Fruit fly (Drosophila melanogaster): ENCODE results near the gene hzg.

hzg gene

DNA sequence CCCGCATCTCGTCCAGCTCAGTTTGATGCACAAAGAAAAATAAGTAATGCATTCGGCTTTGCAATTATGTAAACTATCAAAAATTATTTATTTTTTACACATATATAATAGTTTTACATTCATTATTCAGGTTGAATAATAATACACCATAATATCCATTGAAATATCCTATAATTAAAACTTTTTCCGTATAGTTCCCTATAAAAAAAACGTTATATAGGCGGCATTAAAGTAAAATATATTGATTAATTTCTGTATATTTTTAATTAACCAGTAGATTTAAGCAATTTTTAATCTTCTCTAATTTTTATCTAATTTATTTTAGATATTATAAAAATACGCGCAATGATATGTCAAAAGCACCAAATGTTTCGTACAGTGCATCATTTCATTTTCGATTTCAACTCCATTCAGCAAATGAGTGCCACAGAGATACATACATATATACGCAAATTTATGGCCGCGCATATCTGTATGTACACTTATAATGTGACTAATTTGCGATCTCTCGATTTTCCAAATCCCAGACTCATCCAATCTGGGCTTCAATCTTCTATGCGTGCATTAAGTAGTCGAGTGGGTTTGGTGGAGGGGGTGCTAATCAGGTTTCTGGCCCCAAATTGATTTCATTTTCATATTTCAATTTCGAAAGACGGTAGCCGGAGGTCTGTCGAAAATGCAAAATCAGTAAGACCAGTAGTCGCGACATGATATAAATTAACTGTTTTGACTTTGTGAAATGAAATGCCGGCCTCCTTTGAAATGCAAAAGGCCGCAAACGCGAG, 8.9 kb upstream of the hzg start (continued):
- TF ChIP-seq CG4360 (GFP tag; IDR thresholded peaks at IDR 0.05) (no peak), CG1792 (GFP tag; optimal IDR thresholded peaks at IDR 0.05) (no peak), CG33557 (GFP tag; optimal IDR thresholded peaks at IDR 0.05) (peak; percentile 22), Ets97D (GFP tag; optimal IDR thresholded peaks at IDR 0.05) (no peak), CG8359 (GFP tag; optimal IDR thresholded peaks at IDR 0.05; ENCODE audit: borderline replicate concordance) (no peak), CG6791 (GFP tag; IDR thresholded peaks at IDR 0.05; ENCODE audit: partially characterized antibody) (no peak), CG34224 (GFP tag; IDR thresholded peaks at IDR 0.05; ENCODE audit: partially characterized antibody) (no peak), Rx (GFP tag; IDR thresholded peaks at IDR 0.05) (no peak), D19A (tag; optimal IDR thresholded peaks at IDR 0.05) (peak; percentile 10), croc (GFP tag; conservative IDR thresholded peaks at IDR 0.05) (no peak), crc (GFP tag; optimal IDR thresholded peaks at IDR 0.05) (no peak), ind (GFP tag; optimal IDR thresholded peaks at IDR 0.05) (no peak), Sin3A (optimal IDR thresholded peaks at IDR 0.05) (no peak), CG2712 (tag; optimal IDR thresholded peaks at IDR 0.05) (peak; percentile 70), CG15269 (tag; optimal IDR thresholded peaks at IDR 0.05) (peak; percentile 42), CG5245 (GFP tag; optimal IDR thresholded peaks at IDR 0.05) (no peak)

DNA sequence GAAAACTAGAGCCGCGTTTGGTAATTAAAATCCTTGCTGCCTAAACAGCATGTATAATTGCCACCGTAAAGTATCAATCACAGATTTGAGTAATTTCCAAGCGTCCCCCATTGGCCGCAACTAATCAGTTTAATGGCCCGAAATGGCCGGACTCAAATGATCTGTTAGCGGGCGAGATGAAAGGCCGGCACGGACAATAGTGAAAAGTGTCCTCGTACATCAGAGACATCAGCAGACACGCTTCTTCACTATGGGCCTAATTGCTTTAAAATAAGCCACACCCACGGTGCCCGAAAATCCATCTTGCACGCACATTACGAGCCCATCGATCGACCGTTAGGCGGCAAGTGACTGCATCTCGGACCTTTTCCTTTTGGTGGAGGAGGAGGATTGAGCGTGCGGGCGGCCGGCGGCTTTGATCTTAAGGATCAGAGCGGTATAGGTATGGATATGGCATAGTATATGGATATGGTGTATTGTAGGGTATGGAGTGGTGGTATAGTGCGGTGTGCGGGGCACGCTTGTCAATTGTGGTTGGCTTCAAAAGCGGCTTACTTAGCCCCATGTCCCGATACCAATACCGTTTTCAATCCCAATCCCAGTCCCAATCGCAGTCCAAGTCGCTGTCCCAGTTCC, 7.9 kb upstream of the hzg start:
- TF ChIP-seq CG12942 (GFP tag; optimal IDR thresholded peaks at IDR 0.05) (no peak), zen (tag; optimal IDR thresholded peaks at IDR 0.05) (peak; percentile 95), prd (optimal IDR thresholded peaks at IDR 0.05) (no peak), prd (GFP tag; IDR thresholded peaks at IDR 0.05) (peak; percentile 63; the same call in 2 of the 3 replicates), gsb-n (tag; optimal IDR thresholded peaks at IDR 0.05) (peak; percentile 42), CG2199 (GFP tag; IDR thresholded peaks at IDR 0.05) (peak; percentile 69; the same call in 1 of the 3 replicates), Opbp (GFP tag; IDR thresholded peaks at IDR 0.05; ENCODE audit: partially characterized antibody) (0 out of 3 replicates have a peak, but pooled peaks have one; percentile 30), Med (GFP tag) (no peak), twi (tag; optimal IDR thresholded peaks at IDR 0.05) (peak; percentile 16), CG8290 (GFP tag; optimal IDR thresholded peaks at IDR 0.05) (peak; percentile 4), CG8290 (tag; optimal IDR thresholded peaks at IDR 0.05) (no peak), ham (GFP tag; IDR thresholded peaks at IDR 0.05) (no peak), pan (optimal IDR thresholded peaks at IDR 0.05) (peak in 1 of 2 experiments; percentile 67), pan (GFP tag; optimal IDR thresholded peaks at IDR 0.05 in 1 of 2, IDR thresholded peaks at IDR 0.05 in 1 of 2) (peak in 1 of 2 experiments; percentile 35), CG13123 (GFP tag; optimal IDR thresholded peaks at IDR 0.05) (no peak), pros (GFP tag; optimal IDR thresholded peaks at IDR 0.05) (peak; percentile 12), D (optimal IDR thresholded peaks at IDR 0.05) (peak; percentile 75), D (GFP tag; optimal IDR thresholded peaks at IDR 0.05) (no peak), CG4707 (GFP tag; optimal IDR thresholded peaks at IDR 0.05) (peak; percentile 13), Spps (tag; optimal IDR thresholded peaks at IDR 0.05) (no peak), kni (GFP tag; optimal IDR thresholded peaks at IDR 0.05) (peak; percentile 61)
